Worm (Caenorhabditis elegans): Measurements from ENCODE around the gene cap-1.

The cap-1 gene

ce11 chrIV:7230198-7230597 is at the start of gene cap-1 (continued):
- peak; percentile 27 for TF ChIP-seq F16B12.6 (tag; optimal IDR thresholded peaks at IDR 0.05)
- peak; percentile 62 for TF ChIP-seq nhr-47 (tag; optimal IDR thresholded peaks at IDR 0.05)
- TF ChIP-seq nhr-237 (tag; optimal IDR thresholded peaks at IDR 0.05): peak; percentile 13
- peak; percentile 66 for TF ChIP-seq skn-1 (tag; optimal IDR thresholded peaks at IDR 0.05)
- peak; percentile 61 for TF ChIP-seq swsn-7 (tag; optimal IDR thresholded peaks at IDR 0.05)
- TF ChIP-seq C16A3.4 (tag; optimal IDR thresholded peaks at IDR 0.05): peak; percentile 82
- TF ChIP-seq ets-5 (GFP tag; IDR thresholded peaks at IDR 0.05): no peak
- no peak for TF ChIP-seq ceh-90 (tag; optimal IDR thresholded peaks at IDR 0.05)
- TF ChIP-seq fkh-10 (GFP tag; optimal IDR thresholded peaks at IDR 0.05): peak; percentile 39
- no peak for TF ChIP-seq fkh-4 (tag; optimal IDR thresholded peaks at IDR 0.05; ENCODE audit: borderline replicate concordance)
- peak; percentile 69 for TF ChIP-seq lin-15B (tag; optimal IDR thresholded peaks at IDR 0.05)
- TF ChIP-seq ceh-82 (tag; optimal IDR thresholded peaks at IDR 0.05): peak; percentile 36 to 85 (median 67)
- TF ChIP-seq fos-1 (tag; optimal IDR thresholded peaks at IDR 0.05): peak; percentile 58
- no peak for TF ChIP-seq hlh-4 (tag; optimal IDR thresholded peaks at IDR 0.05)
- no peak for TF ChIP-seq ztf-4 (tag; optimal IDR thresholded peaks at IDR 0.05)
- TF ChIP-seq nhr-84 (tag; optimal IDR thresholded peaks at IDR 0.05): no peak
- TF ChIP-seq mdl-1 (tag; optimal IDR thresholded peaks at IDR 0.05): peak in 1 of 2 experiments; percentile 40
- peak; percentile 62 for TF ChIP-seq nhr-20 (tag; optimal IDR thresholded peaks at IDR 0.05)
- TF ChIP-seq egl-13 (tag; optimal IDR thresholded peaks at IDR 0.05): peak; percentile 47
- TF ChIP-seq xbp-1 (tag; optimal IDR thresholded peaks at IDR 0.05): peak; percentile 64
- TF ChIP-seq nhr-28 (tag; optimal IDR thresholded peaks at IDR 0.05): no peak
- TF ChIP-seq C34B4.2 (tag; optimal IDR thresholded peaks at IDR 0.05): no peak
- TF ChIP-seq lin-13 (GFP tag; optimal IDR thresholded peaks at IDR 0.05): no peak
- TF ChIP-seq vab-15 (tag; optimal IDR thresholded peaks at IDR 0.05): peak; percentile 35
- TF ChIP-seq pqm-1 (tag; optimal IDR thresholded peaks at IDR 0.05): no peak
- peak; percentile 53 for TF ChIP-seq nhr-85 (tag)
- no peak for TF ChIP-seq pax-3 (tag; optimal IDR thresholded peaks at IDR 0.05)
- TF ChIP-seq unc-86 (tag; optimal IDR thresholded peaks at IDR 0.05): peak; percentile 25
- TF ChIP-seq aly-2 (tag; optimal IDR thresholded peaks at IDR 0.05): no peak
- no peak for TF ChIP-seq unc-62 (GFP tag; optimal IDR thresholded peaks at IDR 0.05)
- peak; percentile 89 for TF ChIP-seq mep-1 (tag; optimal IDR thresholded peaks at IDR 0.05)

- no peak for TF ChIP-seq C34B4.2 (tag; optimal IDR thresholded peaks at IDR 0.05)
- no peak for TF ChIP-seq unc-98 (GFP tag; IDR thresholded peaks at IDR 0.05)
- TF ChIP-seq blmp-1 (tag; optimal IDR thresholded peaks at IDR 0.05): no peak
- TF ChIP-seq pag-3 (tag; optimal IDR thresholded peaks at IDR 0.05; ENCODE audit: borderline replicate concordance, insufficient read depth): no peak
- TF ChIP-seq nhr-84 (tag; optimal IDR thresholded peaks at IDR 0.05): no peak
- TF ChIP-seq lin-35 (GFP tag; optimal IDR thresholded peaks at IDR 0.05): no peak
- no peak for TF ChIP-seq aly-2 (tag; optimal IDR thresholded peaks at IDR 0.05)
- no peak for TF ChIP-seq lin-15B (tag; optimal IDR thresholded peaks at IDR 0.05)
- TF ChIP-seq ceh-82 (tag; optimal IDR thresholded peaks at IDR 0.05): no peak
- no peak for TF ChIP-seq nhr-47 (tag; optimal IDR thresholded peaks at IDR 0.05)
- no peak for TF ChIP-seq swsn-7 (tag; optimal IDR thresholded peaks at IDR 0.05)
- no peak for TF ChIP-seq lin-39 (tag; optimal IDR thresholded peaks at IDR 0.05)
- no peak for TF ChIP-seq unc-86 (tag; optimal IDR thresholded peaks at IDR 0.05)
- TF ChIP-seq efl-1 (optimal IDR thresholded peaks at IDR 0.05): no peak
- no peak for TF ChIP-seq efl-1 (GFP tag; optimal IDR thresholded peaks at IDR 0.05 in 1 of 2)
- TF ChIP-seq rnt-1 (tag; optimal IDR thresholded peaks at IDR 0.05): no peak
- TF ChIP-seq lin-13 (GFP tag; optimal IDR thresholded peaks at IDR 0.05): no peak
- no peak for TF ChIP-seq nhr-237 (tag; optimal IDR thresholded peaks at IDR 0.05)
- TF ChIP-seq elt-2 (tag; optimal IDR thresholded peaks at IDR 0.05): no peak
- no peak for TF ChIP-seq ces-1 (GFP tag; optimal IDR thresholded peaks at IDR 0.05)
- TF ChIP-seq fkh-10 (GFP tag; optimal IDR thresholded peaks at IDR 0.05): no peak
These were observed 46.6 kb upstream of the cap-1 start, which contains the start of gene C06E4.2 for ce11 chrIV:7276661-7277060. Gene C06E4.2, plus strand, starts transcription at chrIV:7276961.

Data from whole organism, L1 larva.